Worm (Caenorhabditis elegans) whole organism, L3 larva: ENCODE data around the gene str-124.

Experiments
- R02D3.7 ChIP-seq: fragments of 150-350 bp; optimal IDR thresholded peaks from 2 replicates; lab custom pipeline; 2014; ENCODE audit warnings: missing biosample characterization, missing genetic modification characterization
- ZK546.5 ChIP-seq: sonication (generic microtip); optimal IDR thresholded peaks from 2 replicates; lab custom pipeline; 2017; ENCODE audit warnings: missing biosample characterization, missing genetic modification characterization
- elt-2 ChIP-seq: sonication (generic microtip); optimal IDR thresholded peaks from 2 replicates; lab custom pipeline; 2016; ENCODE audit warnings: missing genetic modification reagents, mild to moderate bottlenecking, missing genetic modification characterization, missing compliant biosample characterization
- fos-1 ChIP-seq: fragments of 150-350 bp; optimal IDR thresholded peaks from 2 replicates; lab custom pipeline; 2014; ENCODE audit warnings: missing biosample characterization, missing genetic modification characterization
- hmg-11 ChIP-seq: sonication (generic microtip); optimal IDR thresholded peaks from 2 replicates; lab custom pipeline; 2016; ENCODE audit warnings: missing genetic modification characterization, missing compliant biosample characterization
- lin-39 ChIP-seq: fragments of 150-350 bp; optimal IDR thresholded peaks from 2 replicates; lab custom pipeline; 2018; ENCODE audit warnings: missing biosample characterization, missing genetic modification reagents, missing genetic modification characterization
- nhr-11 ChIP-seq: fragments of 150-350 bp; optimal IDR thresholded peaks from 2 replicates; lab custom pipeline; 2014; ENCODE audit warnings: missing biosample characterization, missing genetic modification characterization
- nhr-23 ChIP-seq: fragments of 150-350 bp; optimal IDR thresholded peaks from 2 replicates; lab custom pipeline; 2014; ENCODE audit warnings: missing biosample characterization, missing genetic modification reagents, missing genetic modification characterization
- nhr-25 ChIP-seq: sonication (generic microtip); optimal IDR thresholded peaks from 2 replicates; lab custom pipeline; 2017; ENCODE audit warnings: missing biosample characterization, missing genetic modification characterization
- nhr-77 ChIP-seq: fragments of 150-350 bp; optimal IDR thresholded peaks from 2 replicates; lab custom pipeline; 2014; ENCODE audit warnings: missing biosample characterization, missing genetic modification characterization
- pqm-1 ChIP-seq: fragments of 150-350 bp; optimal IDR thresholded peaks from 2 replicates; lab custom pipeline; 2017; ENCODE audit warnings: missing biosample characterization, missing genetic modification characterization, inconsistent platforms
- sea-2 ChIP-seq: fragments of 150-350 bp; sonication (generic microtip); optimal IDR thresholded peaks from 4 replicates; lab custom pipeline; 2014; ENCODE audit warnings: missing biosample characterization, missing genetic modification reagents, missing genetic modification characterization
- skn-1 ChIP-seq: fragments of 150-350 bp; optimal IDR thresholded peaks from 2 replicates; lab custom pipeline; 2014; ENCODE audit warnings: missing biosample characterization, missing genetic modification characterization
- unc-62 ChIP-seq: fragments of 150-350 bp; sonication (generic microtip); optimal IDR thresholded peaks from 4 replicates; lab custom pipeline; 2014; ENCODE audit warnings: missing biosample characterization, missing genetic modification reagents, missing genetic modification characterization

DNA sequence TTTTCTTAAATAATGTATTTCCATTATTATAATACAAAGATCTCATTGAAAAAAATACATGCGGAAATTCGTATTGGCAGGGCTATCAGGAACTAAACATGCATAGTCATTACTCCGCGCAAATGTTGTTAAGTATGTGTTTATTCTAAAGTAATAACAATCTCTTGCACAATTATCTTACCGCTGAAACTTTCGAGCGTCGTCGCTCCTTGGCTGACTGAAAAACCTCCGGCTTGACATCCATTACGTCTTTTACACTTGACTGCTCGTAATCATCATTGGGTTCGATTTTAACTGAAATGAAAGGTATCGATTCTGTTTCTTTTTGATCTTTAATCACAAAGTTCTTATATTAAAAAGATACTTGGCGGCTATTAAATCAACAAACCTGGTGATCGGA is 12.1 kb downstream of the str-124 start:
- TF ChIP-seq R02D3.7 (tag; lab: Kevin White, UChicago) (no peak), fos-1 (tag; lab: Kevin White, UChicago) (no peak), pqm-1 (tag; lab: Kevin White, UChicago) (no peak), nhr-23 (tag; lab: Kevin White, UChicago) (no peak), sea-2 (GFP tag; lab: Kevin White, UChicago) (no peak), unc-62 (GFP tag; lab: Kevin White, UChicago) (no peak), nhr-77 (tag; lab: Kevin White, UChicago) (no peak), hmg-11 (no peak), nhr-25 (tag; lab: Kevin White, UChicago) (no peak), nhr-11 (tag; lab: Kevin White, UChicago) (no peak), ZK546.5 (tag; lab: Kevin White, UChicago) (no peak), skn-1 (tag; lab: Kevin White, UChicago) (no peak), lin-39 (tag; lab: Kevin White, UChicago) (no peak), elt-2 (tag; lab: Kevin White, UChicago) (no peak)
